Fruit fly (Drosophila melanogaster): ENCODE data around the gene Pih1D1.
A peak's percentile ranks its signal among the peaks of the same experiment; 100 is the strongest.

Gene Pih1D1

DNA sequence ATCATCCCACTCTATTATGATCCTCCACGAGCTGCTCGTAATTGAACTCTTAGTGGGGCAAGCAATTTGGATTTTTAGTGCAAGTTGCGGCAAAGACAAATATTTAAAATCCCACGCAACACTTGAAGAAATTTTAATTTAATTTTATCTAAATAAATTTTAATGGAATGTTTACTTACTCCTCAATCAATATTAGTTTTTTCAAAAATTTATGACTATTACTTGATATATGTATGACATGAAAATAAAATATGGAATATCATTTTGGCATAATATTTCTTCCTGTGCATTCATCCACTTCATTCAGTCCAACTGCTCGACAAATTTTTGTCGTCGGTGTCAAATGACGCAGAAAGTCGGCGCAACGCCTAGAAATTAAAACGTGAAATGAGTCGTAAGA lies 28.4 kb upstream of the Pih1D1 start (continued):
- TF ChIP-seq CG14441 (GFP tag; IDR thresholded peaks at IDR 0.05) (no peak), CG1603 (tag; optimal IDR thresholded peaks at IDR 0.05) (no peak), CG2712 (tag; optimal IDR thresholded peaks at IDR 0.05) (peak; percentile 42), C15 (GFP tag; IDR thresholded peaks at IDR 0.05) (no peak), gcm (GFP tag; optimal IDR thresholded peaks at IDR 0.05) (peak; percentile 48), Dad (GFP tag; optimal IDR thresholded peaks at IDR 0.05) (no peak), D19A (tag; optimal IDR thresholded peaks at IDR 0.05) (no peak), shn (GFP tag; optimal IDR thresholded peaks at IDR 0.05) (no peak), tx (GFP tag; optimal IDR thresholded peaks at IDR 0.05) (no peak), CG3065 (GFP tag; optimal IDR thresholded peaks at IDR 0.05) (no peak), CG17385 (GFP tag; optimal IDR thresholded peaks at IDR 0.05) (no peak), CG7839 (tag; optimal IDR thresholded peaks at IDR 0.05) (peak; percentile 41), ftz-f1 (GFP tag; optimal IDR thresholded peaks at IDR 0.05) (no peak), row (GFP tag; IDR thresholded peaks at IDR 0.05) (peak; percentile 24; the same call in 1 of the 3 replicates), E2f1 (GFP tag; IDR thresholded peaks at IDR 0.05) (no peak), Rx (GFP tag; IDR thresholded peaks at IDR 0.05) (no peak), jing (GFP tag; optimal IDR thresholded peaks at IDR 0.05) (no peak), HLHmδ (GFP tag; optimal IDR thresholded peaks at IDR 0.05) (no peak), CG10321 (GFP tag; IDR thresholded peaks at IDR 0.05) (no peak)

- TF ChIP-seq D19B (GFP tag; optimal IDR thresholded peaks at IDR 0.05): peak; percentile 57
- TF ChIP-seq Usf (GFP tag; optimal IDR thresholded peaks at IDR 0.05): no peak
- TF ChIP-seq CG13424 (tag; optimal IDR thresholded peaks at IDR 0.05): peak; percentile 42
- no peak for TF ChIP-seq fd64A (GFP tag; optimal IDR thresholded peaks at IDR 0.05)
- TF ChIP-seq BtbVII (GFP tag; optimal IDR thresholded peaks at IDR 0.05): peak; percentile 63
- TF ChIP-seq H2.0 (GFP tag; IDR thresholded peaks at IDR 0.05): 0 out of 2 replicates have a peak, but pooled peaks have one; percentile 7
- TF ChIP-seq CG12942 (GFP tag; optimal IDR thresholded peaks at IDR 0.05): no peak
- no peak for TF ChIP-seq crol (GFP tag; IDR thresholded peaks at IDR 0.05)
- TF ChIP-seq maf-S (GFP tag; optimal IDR thresholded peaks at IDR 0.05): no peak
- no peak for TF ChIP-seq ato (GFP tag; IDR thresholded peaks at IDR 0.05; ENCODE audit: partially characterized antibody)
- no peak for TF ChIP-seq unc-4 (GFP tag; IDR thresholded peaks at IDR 0.05; ENCODE audit: partially characterized antibody)
- peak; percentile 25 for TF ChIP-seq CG15696 (tag; optimal IDR thresholded peaks at IDR 0.05)
- TF ChIP-seq ham (GFP tag; IDR thresholded peaks at IDR 0.05): no peak
- peak; percentile 79 for TF ChIP-seq row (GFP tag; IDR thresholded peaks at IDR 0.05)
- peak; percentile 67; the same call in 3 of the 4 replicates for TF ChIP-seq Gug (GFP tag; IDR thresholded peaks at IDR 0.05)
- TF ChIP-seq E2f1 (GFP tag; IDR thresholded peaks at IDR 0.05): peak; percentile 32; the same call in 1 of the 2 replicates
- peak; percentile 27 for TF ChIP-seq HLH54F (GFP tag; optimal IDR thresholded peaks at IDR 0.05)
- 0 out of 3 replicates have a peak, but pooled peaks have one; percentile 69 for TF ChIP-seq H15 (GFP tag; IDR thresholded peaks at IDR 0.05)
- no peak for TF ChIP-seq zf30C (GFP tag; optimal IDR thresholded peaks at IDR 0.05)
- no peak for TF ChIP-seq CG6791 (GFP tag; IDR thresholded peaks at IDR 0.05; ENCODE audit: partially characterized antibody)
- peak; percentile 49 for TF ChIP-seq CG10209 (GFP tag; optimal IDR thresholded peaks at IDR 0.05)
- peak; percentile 92 for TF ChIP-seq mirr (GFP tag; optimal IDR thresholded peaks at IDR 0.05)
- peak; percentile 62 for TF ChIP-seq Ets65A (GFP tag)
- no peak for TF ChIP-seq CG11723 (GFP tag; optimal IDR thresholded peaks at IDR 0.05)
- TF ChIP-seq NFAT (GFP tag; IDR thresholded peaks at IDR 0.05): 0 out of 2 replicates have a peak, but pooled peaks have one; percentile 4
- peak; percentile 15 for TF ChIP-seq crc (GFP tag; optimal IDR thresholded peaks at IDR 0.05)
- no peak for TF ChIP-seq h (optimal IDR thresholded peaks at IDR 0.05)
- TF ChIP-seq ase (GFP tag; IDR thresholded peaks at IDR 0.05): peak; percentile 49; the same call in 1 of the 3 replicates
- TF ChIP-seq wdn (GFP tag; IDR thresholded peaks at IDR 0.05): peak; percentile 16; the same call in 1 of the 2 replicates
- TF ChIP-seq phol (tag; optimal IDR thresholded peaks at IDR 0.05): peak; percentile 63
- peak; percentile 34 for TF ChIP-seq CG4820 (GFP tag; optimal IDR thresholded peaks at IDR 0.05)
- TF ChIP-seq Optix (GFP tag; IDR thresholded peaks at IDR 0.05): peak; percentile 14; the same call in 1 of the 3 replicates
Observed at dm6 chr2L:12720430-12721396, 930 bp downstream of the Pih1D1 start.

All from whole organism, embryonic.